Fruit fly (Drosophila melanogaster) whole organism, adult: ENCODE results near the gene Nup35.

Source experiments
- CG12768 ChIP-seq: fragments of 200-800 bp; sonication (Bioruptor generic); optimal IDR thresholded peaks from 2 replicates; lab custom pipeline; 2017; ENCODE audit warnings: missing biosample characterization, missing genetic modification characterization, mild to moderate bottlenecking, moderate library complexity, missing genetic modification reagents
- CG7101 ChIP-seq: fragments of 200-800 bp; sonication (Bioruptor generic); optimal IDR thresholded peaks from 2 replicates; lab custom pipeline; 2018; ENCODE audit warnings: missing biosample characterization, mild to moderate bottlenecking, missing genetic modification characterization, moderate library complexity
- kay ChIP-seq: fragments of 200-800 bp; sonication (Bioruptor generic); peaks from one replicate; lab custom pipeline; 2016; ENCODE audit warnings: missing biosample characterization, missing genetic modification characterization, borderline replicate concordance
- pad ChIP-seq: fragments of 200-800 bp; sonication (Bioruptor generic); optimal IDR thresholded peaks from 3 replicates; lab custom pipeline; 2017; ENCODE audit warnings: missing biosample characterization, missing genetic modification characterization, mild to moderate bottlenecking, moderate library complexity, missing genetic modification reagents

- TF ChIP-seq kay (GFP tag; lab: Kevin White, UChicago) (no peak), CG7101 (no peak), pad (GFP tag; lab: Kevin White, UChicago) (no peak), CG12768 (GFP tag; lab: Kevin White, UChicago) (no peak)
Measured at dm6 chrX:18621649-18622346, 26.2 kb upstream of the Nup35 start.
